Fruit fly (Drosophila melanogaster) whole organism, prepupa: ENCODE measurements around the gene CG32444.

Experiments used
- Blimp-1 ChIP-seq: fragments of 200-800 bp; sonication (Bioruptor generic); optimal IDR thresholded peaks from 3 replicates; lab custom pipeline; 2017; ENCODE audit warnings: missing biosample characterization, missing genetic modification characterization, mild to moderate bottlenecking, moderate library complexity, missing genetic modification reagents
- CG10631 ChIP-seq: fragments of 200-800 bp; sonication (Bioruptor generic); optimal IDR thresholded peaks from 2 replicates; lab custom pipeline; 2016; ENCODE audit warnings: missing biosample characterization, missing genetic modification characterization
- CG11762 ChIP-seq: fragments of 200-800 bp; sonication (Bioruptor generic); optimal IDR thresholded peaks from 3 replicates; lab custom pipeline; 2016; ENCODE audit warnings: missing biosample characterization, missing genetic modification characterization; ENCODE audit not compliant: insufficient read depth
- CG11902 ChIP-seq: fragments of 200-800 bp; sonication (Bioruptor generic); optimal IDR thresholded peaks from 3 replicates; lab custom pipeline; 2016; ENCODE audit warnings: missing biosample characterization, missing genetic modification characterization
- CG15336 ChIP-seq: fragments of 200-800 bp; sonication (Bioruptor generic); IDR thresholded peaks from 2 replicates; pipeline ENCODE4 v1.3.6; 2022; ENCODE audit warnings: missing biosample characterization, missing genetic modification characterization
- CG16779 ChIP-seq: fragments of 200-800 bp; sonication (Bioruptor generic); optimal IDR thresholded peaks from 3 replicates; lab custom pipeline; 2017; ENCODE audit warnings: missing biosample characterization, mild to moderate bottlenecking, missing genetic modification characterization
- CG3032 ChIP-seq: fragments of 200-800 bp; optimal IDR thresholded peaks from 2 replicates; lab custom pipeline; 2019; ENCODE audit warnings: missing biosample characterization, mild to moderate bottlenecking, missing genetic modification characterization, moderate library complexity
- CG32006 ChIP-seq: fragments of 200-800 bp; sonication (Bioruptor generic); optimal IDR thresholded peaks from 3 replicates; lab custom pipeline; 2017; ENCODE audit warnings: missing biosample characterization, mild to moderate bottlenecking, missing genetic modification characterization
- CG3919 ChIP-seq: fragments of 200-800 bp; sonication (Bioruptor generic); optimal IDR thresholded peaks from 3 replicates; lab custom pipeline; 2016; ENCODE audit warnings: missing biosample characterization, missing genetic modification characterization
- CG4318 ChIP-seq: fragments of 200-800 bp; sonication (Bioruptor generic); optimal IDR thresholded peaks from 3 replicates; lab custom pipeline; 2017; ENCODE audit warnings: missing biosample characterization, mild to moderate bottlenecking, missing genetic modification characterization
- CG6163 ChIP-seq: fragments of 200-800 bp; sonication (Bioruptor generic); IDR thresholded peaks from 3 replicates; pipeline ENCODE4 v1.3.6; 2022; ENCODE audit warnings: missing biosample characterization, missing genetic modification characterization
- CG6276 ChIP-seq: fragments of 200-800 bp; sonication (Bioruptor generic); optimal IDR thresholded peaks from 2 replicates; lab custom pipeline; 2017; ENCODE audit warnings: missing biosample characterization, mild to moderate bottlenecking, missing genetic modification characterization
- CG6792 ChIP-seq: fragments of 200-800 bp; sonication (Bioruptor generic); optimal IDR thresholded peaks from 3 replicates; lab custom pipeline; 2016; ENCODE audit warnings: missing biosample characterization, missing genetic modification characterization
- CG6808 ChIP-seq: fragments of 200-800 bp; sonication (Bioruptor generic); optimal IDR thresholded peaks from 3 replicates; lab custom pipeline; 2017; ENCODE audit warnings: missing biosample characterization, missing genetic modification characterization, mild to moderate bottlenecking, moderate library complexity, missing genetic modification reagents
- CG6854 ChIP-seq: fragments of 200-800 bp; sonication (Bioruptor generic); optimal IDR thresholded peaks from 2 replicates; lab custom pipeline; 2017; ENCODE audit warnings: missing biosample characterization, mild to moderate bottlenecking, missing genetic modification characterization
- CG7368 ChIP-seq: fragments of 200-800 bp; sonication (Bioruptor generic); optimal IDR thresholded peaks from 3 replicates; lab custom pipeline; 2016; ENCODE audit warnings: missing biosample characterization, missing genetic modification characterization
- CG8119 ChIP-seq: fragments of 200-800 bp; sonication (Bioruptor generic); IDR thresholded peaks from 3 replicates; pipeline ENCODE4 v1.3.6; 2022; ENCODE audit warnings: missing biosample characterization, missing genetic modification characterization
- CG8319 ChIP-seq: fragments of 200-800 bp; sonication (Bioruptor generic); optimal IDR thresholded peaks from 3 replicates; lab custom pipeline; 2016; ENCODE audit warnings: missing biosample characterization, missing genetic modification characterization
- CG8632 ChIP-seq: fragments of 200-800 bp; sonication (Bioruptor generic); optimal IDR thresholded peaks from 3 replicates; lab custom pipeline; 2016; ENCODE audit warnings: missing biosample characterization, missing genetic modification characterization
- CG9139 ChIP-seq: fragments of 200-800 bp; sonication (Bioruptor generic); optimal IDR thresholded peaks from 3 replicates; lab custom pipeline; 2017; ENCODE audit warnings: missing biosample characterization, mild to moderate bottlenecking, missing genetic modification characterization
- Eip78C ChIP-seq: fragments of 200-800 bp; sonication (Bioruptor generic); peaks from one replicate; lab custom pipeline; 2016; ENCODE audit warnings: missing biosample characterization, missing genetic modification characterization
- Ets21C ChIP-seq: fragments of 200-800 bp; sonication (Bioruptor generic); optimal IDR thresholded peaks from 3 replicates; lab custom pipeline; 2016; ENCODE audit warnings: missing biosample characterization, missing genetic modification characterization
- Gug ChIP-seq: fragments of 200-800 bp; sonication (Bioruptor generic); IDR thresholded peaks from 2 replicates; pipeline ENCODE4 v1.3.6; 2022; ENCODE audit warnings: missing biosample characterization, missing genetic modification characterization
- Hr38 ChIP-seq: sonication (Bioruptor generic); optimal IDR thresholded peaks from 2 replicates; lab custom pipeline; 2016; ENCODE audit warnings: missing biosample characterization, missing genetic modification characterization
- Hr39 ChIP-seq: fragments of 200-800 bp; sonication (Bioruptor generic); optimal IDR thresholded peaks from 2 replicates; lab custom pipeline; 2016; ENCODE audit warnings: missing biosample characterization, missing genetic modification characterization
- Hr4 ChIP-seq: fragments of 200-800 bp; sonication (Bioruptor generic); optimal IDR thresholded peaks from 3 replicates; lab custom pipeline; 2016; ENCODE audit warnings: missing biosample characterization, missing genetic modification characterization
- Met ChIP-seq: fragments of 200-800 bp; sonication (Bioruptor generic); optimal IDR thresholded peaks from 3 replicates; lab custom pipeline; 2016; ENCODE audit warnings: missing biosample characterization, missing genetic modification characterization
- OdsH ChIP-seq: fragments of 200-800 bp; sonication (Bioruptor generic); optimal IDR thresholded peaks from 3 replicates; lab custom pipeline; 2016; ENCODE audit warnings: missing biosample characterization, missing genetic modification characterization
- Smox ChIP-seq: fragments of 200-800 bp; sonication (Bioruptor generic); optimal IDR thresholded peaks from 3 replicates; lab custom pipeline; 2016; ENCODE audit warnings: missing biosample characterization, missing genetic modification characterization
- Sox102F ChIP-seq: fragments of 200-800 bp; sonication (Bioruptor generic); optimal IDR thresholded peaks from 2 replicates; lab custom pipeline; 2016; ENCODE audit warnings: missing biosample characterization, mild to moderate bottlenecking, missing genetic modification characterization
- Sox14 ChIP-seq: fragments of 200-800 bp; sonication (Bioruptor generic); optimal IDR thresholded peaks from 3 replicates; lab custom pipeline; 2016; ENCODE audit warnings: missing biosample characterization, missing genetic modification characterization
- Sox15 ChIP-seq: fragments of 200-800 bp; sonication (Bioruptor generic); optimal IDR thresholded peaks from 3 replicates; lab custom pipeline; 2016; ENCODE audit warnings: missing biosample characterization, missing genetic modification characterization
- acj6 ChIP-seq: fragments of 200-800 bp; sonication (Bioruptor generic); optimal IDR thresholded peaks from 3 replicates; lab custom pipeline; 2016; ENCODE audit warnings: missing biosample characterization, missing genetic modification characterization
- cyc ChIP-seq: fragments of 200-800 bp; sonication (Bioruptor generic); optimal IDR thresholded peaks from 3 replicates; lab custom pipeline; 2016; ENCODE audit warnings: missing biosample characterization, missing genetic modification characterization
- dac ChIP-seq: fragments of 200-800 bp; sonication (Bioruptor generic); optimal IDR thresholded peaks from 2 replicates; lab custom pipeline; 2017; ENCODE audit warnings: missing biosample characterization, mild to moderate bottlenecking, missing genetic modification characterization
- dsx ChIP-seq: fragments of 200-800 bp; optimal IDR thresholded peaks from 3 replicates; lab custom pipeline; 2019; ENCODE audit warnings: missing biosample characterization, mild to moderate bottlenecking, missing genetic modification characterization, moderate library complexity; ENCODE audit not compliant: poor library complexity, severe bottlenecking
- esn ChIP-seq: fragments of 200-800 bp; sonication (Bioruptor generic); optimal IDR thresholded peaks from 2 replicates; lab custom pipeline; 2016; ENCODE audit warnings: missing biosample characterization, mild to moderate bottlenecking, missing genetic modification characterization, moderate library complexity
- fkh ChIP-seq: fragments of 200-800 bp; sonication (Bioruptor generic); optimal IDR thresholded peaks from 3 replicates; lab custom pipeline; 2017; ENCODE audit warnings: missing biosample characterization, mild to moderate bottlenecking, missing genetic modification characterization, moderate library complexity
- salr ChIP-seq, 2 experiments: fragments of 200-800 bp; sonication (Bioruptor generic); optimal IDR thresholded peaks; 3 replicates each; lab custom pipeline; 2016 to 2018; ENCODE audit warnings: missing biosample characterization in 2 of 2, missing genetic modification characterization in 2 of 2, mild to moderate bottlenecking in 1 of 2
- spab ChIP-seq: fragments of 200-800 bp; sonication (Bioruptor generic); optimal IDR thresholded peaks from 2 replicates; lab custom pipeline; 2017; ENCODE audit warnings: missing biosample characterization, mild to moderate bottlenecking, missing genetic modification characterization, missing genetic modification reagents
- ss ChIP-seq, 2 experiments: fragments of 200-800 bp; sonication (Bioruptor generic); optimal IDR thresholded peaks; 2 replicates in 1 of 2; 3 replicates in 1 of 2; lab custom pipeline; 2017 to 2018; ENCODE audit warnings: mild to moderate bottlenecking in 2 of 2, missing biosample characterization in 2 of 2, missing genetic modification characterization in 2 of 2, moderate library complexity in 1 of 2
- svp ChIP-seq: fragments of 200-800 bp; sonication (Bioruptor generic); peaks from one replicate; lab custom pipeline; 2016; ENCODE audit warnings: missing biosample characterization, missing genetic modification characterization
- topi ChIP-seq: fragments of 200-800 bp; sonication (Bioruptor generic); optimal IDR thresholded peaks from 3 replicates; lab custom pipeline; 2016; ENCODE audit warnings: missing biosample characterization, missing genetic modification characterization
- vri ChIP-seq: fragments of 200-800 bp; sonication (Bioruptor generic); optimal IDR thresholded peaks from 3 replicates; lab custom pipeline; 2016; ENCODE audit warnings: missing biosample characterization, mild to moderate bottlenecking, missing genetic modification characterization

The CG32444 gene

DNA sequence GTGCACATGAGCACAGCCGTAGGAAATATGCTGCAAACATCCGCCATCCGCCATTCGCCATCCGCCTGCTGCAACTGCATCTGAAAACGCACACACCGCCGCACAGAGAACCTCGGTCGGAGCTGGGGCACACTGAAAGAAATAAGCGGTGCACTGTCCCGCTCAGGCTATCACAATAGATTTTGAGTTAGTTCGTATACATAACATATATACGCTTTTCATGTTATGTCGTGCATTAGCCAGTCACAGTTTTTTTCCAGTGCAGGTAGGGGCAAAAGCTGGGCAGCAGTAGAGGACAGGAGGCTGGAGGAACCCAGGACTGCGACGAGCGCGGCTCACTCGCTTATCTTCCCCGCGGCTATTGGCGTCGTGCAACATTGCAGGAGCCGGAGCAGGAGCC is 42.3 kb upstream of the CG32444 start (continued):
- TF ChIP-seq CG6163, result peak; percentile 72; the same call in 2 of the 3 replicates
- peak; percentile 35 for TF ChIP-seq CG8632 (GFP tag; lab: Kevin White, UChicago)
- peak; percentile 71 for TF ChIP-seq cyc (GFP tag; lab: Kevin White, UChicago)
- TF ChIP-seq CG6276, result no peak
- peak; percentile 74 for TF ChIP-seq esn (GFP tag; lab: Kevin White, UChicago)
- TF ChIP-seq vri (GFP tag; lab: Kevin White, UChicago), result peak; percentile 46
- TF ChIP-seq Gug (GFP tag; lab: Robert Waterston, UW), result no peak
- peak; percentile 60 for TF ChIP-seq topi
- TF ChIP-seq dsx (GFP tag; lab: Kevin White, UChicago), result peak; percentile 54
- no peak for TF ChIP-seq CG8319
- peak; percentile 46 for TF ChIP-seq CG6808
- peak; percentile 16 for TF ChIP-seq CG11762 (GFP tag; lab: Kevin White, UChicago)
- no peak for TF ChIP-seq CG15336 (GFP tag; lab: Robert Waterston, UW)
- TF ChIP-seq fkh (GFP tag; lab: Kevin White, UChicago), result no peak
- TF ChIP-seq CG7368 (GFP tag; lab: Kevin White, UChicago), result peak; percentile 34
- peak; percentile 44 for TF ChIP-seq CG6792 (GFP tag; lab: Kevin White, UChicago)
- TF ChIP-seq CG3032, result peak; percentile 48

DNA sequence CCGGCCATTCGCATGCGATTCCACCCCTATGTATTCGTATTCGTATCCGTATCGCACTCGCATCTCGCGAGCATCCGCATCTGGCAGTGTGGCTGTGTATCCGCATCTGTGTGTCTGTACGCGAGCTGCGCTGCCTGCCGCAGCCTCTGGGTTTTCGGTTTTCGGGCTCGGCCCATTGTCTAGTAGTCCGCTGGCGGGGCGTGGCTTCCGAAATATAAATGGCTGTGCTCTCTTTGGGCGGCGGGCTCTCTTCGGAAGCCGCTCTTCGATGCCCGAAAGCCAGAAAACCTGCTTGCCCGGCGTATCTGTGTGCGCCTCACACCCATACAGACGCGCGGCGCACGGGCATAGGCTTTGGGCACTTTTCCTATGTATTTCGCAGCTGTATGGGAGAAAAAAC is 38.4 kb upstream of the CG32444 start:
- TF ChIP-seq OdsH (no peak), svp (GFP tag; lab: Kevin White, UChicago) (peak; percentile 6), CG8119 (GFP tag; lab: Robert Waterston, UW) (peak; percentile 33; the same call in 2 of the 3 replicates), CG6854 (GFP tag; lab: Kevin White, UChicago) (no peak), spab (GFP tag; lab: Kevin White, UChicago) (no peak), CG4318 (no peak), Sox15 (GFP tag; lab: Kevin White, UChicago) (no peak), Eip78C (peak; percentile 46), Sox14 (GFP tag; lab: Kevin White, UChicago) (no peak), Hr4 (GFP tag; lab: Kevin White, UChicago) (no peak), ss (GFP tag; optimal IDR thresholded peaks at IDR 0.05; lab: Kevin White, UChicago) (peak in 1 of 2 experiments; percentile 3), Met (GFP tag; lab: Kevin White, UChicago) (no peak), Hr39 (GFP tag; lab: Kevin White, UChicago) (no peak), CG9139 (no peak), CG6163 (no peak), fkh (GFP tag; lab: Kevin White, UChicago) (no peak), CG3919 (GFP tag; lab: Kevin White, UChicago) (no peak), Ets21C (GFP tag; lab: Kevin White, UChicago) (no peak)
- TF ChIP-seq, all 60 proteins: peak for 4

DNA sequence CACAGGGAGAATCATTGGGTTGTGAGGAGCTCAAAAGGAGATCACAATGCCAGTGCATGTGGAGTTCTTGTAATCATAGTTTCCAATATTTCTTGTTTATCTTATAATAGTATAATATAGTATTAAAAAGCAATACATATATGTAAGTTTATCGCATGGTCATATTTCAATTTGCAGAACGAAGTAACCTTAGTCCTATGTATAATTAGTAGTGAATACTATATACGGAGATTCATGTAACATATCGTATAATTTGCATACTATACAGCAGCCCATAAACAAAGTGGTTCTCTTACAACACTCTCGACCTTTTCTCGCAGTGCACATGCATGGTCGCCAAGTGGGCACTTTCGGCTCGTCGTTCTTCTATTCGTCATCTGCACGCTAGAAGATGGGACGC is 34.5 kb upstream of the CG32444 start:
- TF ChIP-seq Hr4 (GFP tag; lab: Kevin White, UChicago) (no peak), svp (GFP tag; lab: Kevin White, UChicago) (peak; percentile 45), CG9139 (no peak), CG6276 (no peak), CG8319 (no peak), CG4318 (no peak), Sox14 (GFP tag; lab: Kevin White, UChicago) (no peak), Hr38 (GFP tag; lab: Kevin White, UChicago) (no peak), Sox15 (GFP tag; lab: Kevin White, UChicago) (no peak), Blimp-1 (GFP tag; lab: Kevin White, UChicago) (no peak), CG6808 (peak; percentile 59), CG11902 (GFP tag; lab: Kevin White, UChicago) (no peak), Smox (no peak), CG7368 (GFP tag; lab: Kevin White, UChicago) (no peak), Eip78C (peak; percentile 71), CG6854 (GFP tag; lab: Kevin White, UChicago) (no peak), fkh (GFP tag; lab: Kevin White, UChicago) (no peak), ss (GFP tag; optimal IDR thresholded peaks at IDR 0.05; lab: Kevin White, UChicago) (peak in 1 of 2 experiments; percentile 48), CG32006 (no peak), cyc (GFP tag; lab: Kevin White, UChicago) (no peak), CG11762 (GFP tag; lab: Kevin White, UChicago) (no peak), CG10631 (GFP tag; lab: Kevin White, UChicago) (peak; percentile 45), acj6 (GFP tag; lab: Kevin White, UChicago) (peak; percentile 13), CG16779 (tag; lab: Kevin White, UChicago) (no peak), dsx (GFP tag; lab: Kevin White, UChicago) (no peak), spab (GFP tag; lab: Kevin White, UChicago) (peak; percentile 55), Met (GFP tag; lab: Kevin White, UChicago) (no peak), CG6792 (GFP tag; lab: Kevin White, UChicago) (no peak), salr (GFP tag; optimal IDR thresholded peaks at IDR 0.05; lab: Kevin White, UChicago) (no peak), esn (GFP tag; lab: Kevin White, UChicago) (no peak), dac (no peak), topi (no peak), Gug (GFP tag; lab: Robert Waterston, UW) (no peak), Sox102F (GFP tag; lab: Kevin White, UChicago) (no peak)
